Worm (Caenorhabditis elegans) whole organism, L1 larva: Measurements from ENCODE around the gene K07H8.9.
A peak's percentile ranks its signal among the peaks of the same experiment; 100 is the strongest.

ENCODE experiments used
- efl-3 ChIP-seq: fragments of 200-800 bp; sonication (Bioruptor generic); optimal IDR thresholded peaks from 2 replicates; lab custom pipeline; 2018; ENCODE audit warnings: mild to moderate bottlenecking, missing genetic modification characterization, missing compliant biosample characterization
- lin-13 ChIP-seq: fragments of 150-350 bp; optimal IDR thresholded peaks from 2 replicates; lab custom pipeline; 2014; ENCODE audit warnings: missing biosample characterization, missing genetic modification reagents, missing genetic modification characterization
- lin-15B ChIP-seq: fragments of 150-350 bp; sonication (generic microtip); optimal IDR thresholded peaks from 3 replicates; lab custom pipeline; 2014; ENCODE audit warnings: missing biosample characterization, missing genetic modification characterization
- nhr-11 ChIP-seq: fragments of 150-350 bp; optimal IDR thresholded peaks from 2 replicates; lab custom pipeline; 2014; ENCODE audit warnings: missing biosample characterization, missing genetic modification characterization
- nhr-90 ChIP-seq: sonication (generic microtip); optimal IDR thresholded peaks from 2 replicates; lab custom pipeline; 2016; ENCODE audit warnings: mild to moderate bottlenecking, missing genetic modification characterization, missing compliant biosample characterization; ENCODE audit not compliant: poor library complexity
- pag-3 ChIP-seq: sonication (generic microtip); optimal IDR thresholded peaks from 2 replicates; lab custom pipeline; 2017; ENCODE audit warnings: missing genetic modification characterization, mild to moderate bottlenecking, missing compliant biosample characterization, antibody characterized with exemption, borderline replicate concordance; ENCODE audit not compliant: insufficient read depth
- unc-62 ChIP-seq: fragments of 150-350 bp; optimal IDR thresholded peaks from 2 replicates; lab custom pipeline; 2014; ENCODE audit warnings: missing biosample characterization, missing genetic modification reagents, missing genetic modification characterization

ce11 chrIV:8252856-8253255, 33.4 kb downstream of the K07H8.9 start:
- TF ChIP-seq nhr-11 (no peak), unc-62 (GFP tag; lab: Kevin White, UChicago) (no peak), lin-15B (tag; lab: Kevin White, UChicago) (no peak), efl-3 (GFP tag; lab: Kevin White, UChicago) (no peak), lin-13 (GFP tag; lab: Kevin White, UChicago) (peak; percentile 30), nhr-90 (tag; lab: Kevin White, UChicago) (peak; percentile 73), pag-3 (tag; lab: Kevin White, UChicago) (no peak)
